Worm (Caenorhabditis elegans): Measurements from ENCODE around the gene bcat-1.

bcat-1 gene

ce11 chrX:12899140-12899888 is 22.0 kb downstream of the bcat-1 start:
- TF ChIP-seq vab-15 (tag; optimal IDR thresholded peaks at IDR 0.05) (no peak), sptf-1 (tag; optimal IDR thresholded peaks at IDR 0.05) (no peak), egl-27 (tag; optimal IDR thresholded peaks at IDR 0.05) (no peak), lin-14 (GFP tag; optimal IDR thresholded peaks at IDR 0.05) (peak; percentile 70), rnt-1 (tag; optimal IDR thresholded peaks at IDR 0.05) (peak; percentile 5), nhr-19 (GFP tag; conservative IDR thresholded peaks at IDR 0.05) (peak; percentile 89), nhr-85 (tag) (peak; percentile 75), ceh-8 (GFP tag; optimal IDR thresholded peaks at IDR 0.05) (peak; percentile 1), nhr-71 (tag; optimal IDR thresholded peaks at IDR 0.05) (peak; percentile 65), lin-35 (GFP tag; optimal IDR thresholded peaks at IDR 0.05) (no peak), lir-3 (tag; optimal IDR thresholded peaks at IDR 0.05; ENCODE audit: poor library complexity) (peak; percentile 5), fkh-8 (tag; optimal IDR thresholded peaks at IDR 0.05) (peak; percentile 51), snu-23 (GFP tag; optimal IDR thresholded peaks at IDR 0.05) (peak; percentile 66), nhr-20 (tag; optimal IDR thresholded peaks at IDR 0.05) (peak; percentile 55), blmp-1 (tag; optimal IDR thresholded peaks at IDR 0.05) (peak; percentile 54), zag-1 (tag; optimal IDR thresholded peaks at IDR 0.05) (no peak), elt-3 (tag; optimal IDR thresholded peaks at IDR 0.05) (peak in 2 of 6 experiments; percentile 39 to 47), efl-3 (GFP tag; optimal IDR thresholded peaks at IDR 0.05) (no peak), unc-86 (tag; optimal IDR thresholded peaks at IDR 0.05) (no peak), nhr-47 (tag; optimal IDR thresholded peaks at IDR 0.05) (peak; percentile 60), mab-9 (GFP tag; IDR thresholded peaks at IDR 0.05) (no peak), zip-4 (GFP tag; optimal IDR thresholded peaks at IDR 0.05) (no peak), dsc-1 (tag; optimal IDR thresholded peaks at IDR 0.05) (peak; percentile 22), mdl-1 (tag; optimal IDR thresholded peaks at IDR 0.05) (peak in 1 of 2 experiments; percentile 13), efl-1 (optimal IDR thresholded peaks at IDR 0.05) (no peak), efl-1 (GFP tag; optimal IDR thresholded peaks at IDR 0.05 in 1 of 2) (peak in 1 of 2 experiments; percentile 43), swsn-7 (tag; optimal IDR thresholded peaks at IDR 0.05) (peak; percentile 36), ceh-82 (tag; optimal IDR thresholded peaks at IDR 0.05) (peak in 1 of 3 experiments; percentile 44), tbx-2 (tag; optimal IDR thresholded peaks at IDR 0.05) (peak; percentile 53)

DNA sequence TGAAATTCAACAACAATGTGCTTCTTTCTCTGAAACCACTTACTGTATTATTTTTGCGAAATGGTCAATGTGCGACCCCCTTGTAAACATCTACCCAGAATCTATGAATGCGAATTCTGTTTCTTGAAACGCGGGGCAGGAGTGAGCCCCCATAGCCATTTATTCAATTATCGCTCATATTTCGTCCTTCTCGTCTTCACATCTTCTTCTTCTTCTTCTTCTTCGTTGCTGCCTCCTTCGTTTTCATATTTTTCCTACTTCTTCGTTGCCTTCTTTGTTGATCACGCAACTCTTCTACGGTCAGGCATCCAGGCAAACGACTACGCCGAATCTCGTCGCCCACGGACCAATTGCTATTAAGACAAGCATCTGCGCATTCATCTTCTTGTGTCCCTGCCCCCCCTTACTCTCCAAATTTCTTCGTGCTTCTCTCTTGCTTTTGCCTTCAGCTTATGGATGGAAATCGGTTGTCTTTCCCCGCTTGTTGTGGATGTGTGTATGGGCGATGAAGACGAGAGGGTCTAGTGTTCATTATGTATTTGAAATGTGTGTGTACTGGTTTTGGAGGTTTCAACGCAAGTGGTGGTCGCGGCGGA is 24.9 kb downstream of the bcat-1 start:
- TF ChIP-seq lin-14 (GFP tag; optimal IDR thresholded peaks at IDR 0.05) (peak; percentile 51), mep-1 (tag; optimal IDR thresholded peaks at IDR 0.05) (peak; percentile 16), nhr-77 (tag; optimal IDR thresholded peaks at IDR 0.05) (no peak), ceh-82 (tag; optimal IDR thresholded peaks at IDR 0.05) (peak in 1 of 3 experiments; percentile 5), dsc-1 (tag; optimal IDR thresholded peaks at IDR 0.05) (peak; percentile 9), nhr-12 (tag; optimal IDR thresholded peaks at IDR 0.05) (no peak)

- TF ChIP-seq lin-35 (GFP tag; optimal IDR thresholded peaks at IDR 0.05) = peak in 1 of 2 experiments; percentile 4
- TF ChIP-seq dsc-1 (tag; optimal IDR thresholded peaks at IDR 0.05) = peak; percentile 10
- TF ChIP-seq efl-1 (optimal IDR thresholded peaks at IDR 0.05) = no peak
- TF ChIP-seq efl-1 (GFP tag; optimal IDR thresholded peaks at IDR 0.05 in 1 of 2) = peak in 1 of 2 experiments; percentile 30
- peak in 1 of 2 experiments; percentile 15 for TF ChIP-seq lsy-2 (tag; optimal IDR thresholded peaks at IDR 0.05)
- TF ChIP-seq lin-14 (GFP tag; optimal IDR thresholded peaks at IDR 0.05) = peak; percentile 48
- peak in 1 of 2 experiments; percentile 22 for TF ChIP-seq mdl-1 (tag; optimal IDR thresholded peaks at IDR 0.05)
- TF ChIP-seq ceh-82 (tag; optimal IDR thresholded peaks at IDR 0.05) = peak in 1 of 3 experiments; percentile 7
- TF ChIP-seq unc-98 (GFP tag; IDR thresholded peaks at IDR 0.05) = no peak
- TF ChIP-seq rnt-1 (tag; optimal IDR thresholded peaks at IDR 0.05) = peak; percentile 31
- no peak for TF ChIP-seq fkh-8 (tag; optimal IDR thresholded peaks at IDR 0.05)
- TF ChIP-seq blmp-1 (tag; optimal IDR thresholded peaks at IDR 0.05) = peak; percentile 57
- TF ChIP-seq nhr-237 (tag; optimal IDR thresholded peaks at IDR 0.05) = no peak
These were observed 26.5 kb downstream of the bcat-1 start for ce11 chrX:12903810-12904209.

All from whole organism, L1 larva.